Worm (Caenorhabditis elegans) whole organism, L2 larva: ENCODE results near the gene EGAP2.1.

Experiments
- Y55F3AM.14 ChIP-seq: fragments of 200-800 bp; sonication (Bioruptor generic); optimal IDR thresholded peaks from 2 replicates; lab custom pipeline; 2018; ENCODE audit warnings: mild to moderate bottlenecking, missing genetic modification characterization, missing compliant biosample characterization
- ama-1 ChIP-seq: fragments of 150-350 bp; optimal IDR thresholded peaks from 2 replicates; lab custom pipeline; 2018; ENCODE audit warnings: inconsistent platforms
- crh-2 ChIP-seq: sonication (generic microtip); optimal IDR thresholded peaks from 2 replicates; lab custom pipeline; 2017; ENCODE audit warnings: missing biosample characterization, missing genetic modification characterization
- snpc-4 ChIP-seq: fragments of 150-350 bp; optimal IDR thresholded peaks from 2 replicates; lab custom pipeline; 2014; ENCODE audit warnings: missing biosample characterization, missing genetic modification characterization
- unc-62 ChIP-seq: fragments of 150-350 bp; optimal IDR thresholded peaks from 2 replicates; lab custom pipeline; 2014; ENCODE audit warnings: missing biosample characterization, missing genetic modification reagents, missing genetic modification characterization

- TF ChIP-seq snpc-4 (tag; lab: Kevin White, UChicago): no peak
- TF ChIP-seq crh-2 (tag; lab: Kevin White, UChicago): no peak
- TF ChIP-seq Y55F3AM.14 (GFP tag; lab: Kevin White, UChicago): no peak
- TF ChIP-seq unc-62 (GFP tag; lab: Kevin White, UChicago): no peak
- TF ChIP-seq ama-1 (lab: Kevin White, UChicago): no peak
Measured at ce11 chrII:5182451-5182850, 48.8 kb upstream of the EGAP2.1 start.
